Fruit fly (Drosophila melanogaster): ENCODE results near the gene CG13671.

DNA sequence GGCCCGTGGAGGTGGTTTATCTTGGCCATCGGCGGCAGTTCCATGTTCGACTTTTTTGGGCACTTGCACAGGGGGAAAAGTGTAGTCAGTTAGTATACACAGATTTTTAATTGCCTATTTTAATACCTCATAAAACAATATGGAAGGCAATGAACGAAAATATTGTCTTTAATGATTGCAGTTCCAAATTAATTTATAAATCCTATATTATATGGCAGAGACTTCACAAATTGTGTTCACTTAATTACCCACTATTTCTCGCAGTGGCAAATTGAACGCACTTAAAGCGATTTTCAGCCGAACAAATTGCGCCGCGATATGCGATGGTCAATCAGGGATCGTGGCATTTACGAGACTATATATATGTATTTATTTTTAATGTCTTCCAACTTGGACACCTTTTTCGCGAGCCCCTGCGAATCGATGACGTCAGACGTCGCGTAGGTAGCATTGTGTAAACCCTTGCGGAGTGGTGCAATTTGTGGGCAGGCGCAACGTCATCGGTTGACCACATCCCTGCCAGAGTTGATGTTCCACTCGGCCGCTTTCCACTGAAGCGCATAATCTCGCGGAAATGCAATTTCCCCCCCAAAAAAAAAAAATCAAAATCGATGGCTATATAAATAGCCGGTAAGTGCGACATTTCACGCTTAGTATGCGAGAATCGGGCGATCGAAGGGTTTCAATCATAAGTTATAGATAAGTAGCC, 20.4 kb downstream of the CG13671 start, which contains the start of gene CG13670:
- TF ChIP-seq CG5204 (GFP tag; optimal IDR thresholded peaks at IDR 0.05): no peak
- TF ChIP-seq Hr96 (GFP tag; optimal IDR thresholded peaks at IDR 0.05): no peak
- no peak for TF ChIP-seq Crg-1 (GFP tag; optimal IDR thresholded peaks at IDR 0.05)
- no peak for TF ChIP-seq toe (GFP tag; optimal IDR thresholded peaks at IDR 0.05)
- no peak for TF ChIP-seq cnc (optimal IDR thresholded peaks at IDR 0.05)
